Fruit fly (Drosophila melanogaster): Measurements from ENCODE around the gene CG34428.
A peak's percentile ranks its signal among the peaks of the same experiment; 100 is the strongest.

CG34428 gene

dm6 chr3L:13017803-13018324, 43.7 kb upstream of the CG34428 start, which contains the start of the genes mRpL20 and Icmt (continued):
- TF ChIP-seq sob (GFP tag; IDR thresholded peaks at IDR 0.05) (peak; percentile 92), CG7839 (tag; optimal IDR thresholded peaks at IDR 0.05) (peak; percentile 97), CG10267 (tag; optimal IDR thresholded peaks at IDR 0.05) (peak; percentile 77), Taf1 (GFP tag; IDR thresholded peaks at IDR 0.05) (peak; percentile 93), CG4404 (GFP tag; IDR thresholded peaks at IDR 0.05) (peak; percentile 89), Elba2 (GFP tag; optimal IDR thresholded peaks at IDR 0.05) (no peak), abd-A (tag; optimal IDR thresholded peaks at IDR 0.05) (no peak), CG32532 (GFP tag; IDR thresholded peaks at IDR 0.05) (peak; percentile 98), z (GFP tag; IDR thresholded peaks at IDR 0.05) (no peak), her (GFP tag; optimal IDR thresholded peaks at IDR 0.05) (no peak), CG8089 (GFP tag; optimal IDR thresholded peaks at IDR 0.05) (no peak), MESR4 (GFP tag; optimal IDR thresholded peaks at IDR 0.05) (no peak), Vsx1 (GFP tag; optimal IDR thresholded peaks at IDR 0.05) (peak; percentile 77), Xbp1 (GFP tag; optimal IDR thresholded peaks at IDR 0.05) (peak; percentile 93), CG7928 (GFP tag; optimal IDR thresholded peaks at IDR 0.05) (peak; percentile 57), dan (GFP tag; IDR thresholded peaks at IDR 0.05) (peak; percentile 80), peb (GFP tag; IDR thresholded peaks at IDR 0.05) (peak; percentile 93), Hand (GFP tag; optimal IDR thresholded peaks at IDR 0.05) (peak; percentile 83), Sry-β (GFP tag; optimal IDR thresholded peaks at IDR 0.05) (no peak), CG6654 (GFP tag; optimal IDR thresholded peaks at IDR 0.05) (peak; percentile 52), seq (GFP tag; IDR thresholded peaks at IDR 0.05) (peak; percentile 92), CG1647 (GFP tag; optimal IDR thresholded peaks at IDR 0.05) (peak; percentile 36), tna (GFP tag; IDR thresholded peaks at IDR 0.05; ENCODE audit: partially characterized antibody) (peak; percentile 80), repo (GFP tag; optimal IDR thresholded peaks at IDR 0.05) (no peak), Dek (tag; optimal IDR thresholded peaks at IDR 0.05) (peak; percentile 97), CG30020 (tag; optimal IDR thresholded peaks at IDR 0.05) (peak; percentile 71), Asciz (GFP tag; optimal IDR thresholded peaks at IDR 0.05) (peak; percentile 79), NFAT (GFP tag; IDR thresholded peaks at IDR 0.05) (peak; percentile 93), CG3407 (GFP tag; optimal IDR thresholded peaks at IDR 0.05) (peak; percentile 88), CG15514 (GFP tag; optimal IDR thresholded peaks at IDR 0.05) (peak; percentile 74), Usf (GFP tag; optimal IDR thresholded peaks at IDR 0.05) (peak; percentile 85), CG14965 (GFP tag; optimal IDR thresholded peaks at IDR 0.05; ENCODE audit: borderline replicate concordance) (no peak), ssp (GFP tag; IDR thresholded peaks at IDR 0.05) (peak; percentile 92), CkIIα-i1 (GFP tag; IDR thresholded peaks at IDR 0.05) (peak; percentile 55; the same call in 1 of the 2 replicates), gcm2 (GFP tag; optimal IDR thresholded peaks at IDR 0.05) (peak; percentile 62), Meics (GFP tag; optimal IDR thresholded peaks at IDR 0.05) (peak; percentile 85), mirr (GFP tag; optimal IDR thresholded peaks at IDR 0.05) (no peak), dmrt11E (tag; optimal IDR thresholded peaks at IDR 0.05) (peak; percentile 84), row (GFP tag; IDR thresholded peaks at IDR 0.05) (peak; percentile 99), crc (GFP tag; optimal IDR thresholded peaks at IDR 0.05) (no peak), YL-1 (GFP tag; optimal IDR thresholded peaks at IDR 0.05) (peak; percentile 63), CG31365 (tag; optimal IDR thresholded peaks at IDR 0.05) (peak; percentile 1), CG42726 (GFP tag; IDR thresholded peaks at IDR 0.05; ENCODE audit: partially characterized antibody) (no peak), CG4282 (GFP tag; optimal IDR thresholded peaks at IDR 0.05) (no peak), CHES-1-like (GFP tag; optimal IDR thresholded peaks at IDR 0.05) (peak; percentile 19), CG8281 (tag; optimal IDR thresholded peaks at IDR 0.05) (peak; percentile 67), CrebB (tag; optimal IDR thresholded peaks at IDR 0.05) (peak; percentile 90), ewg (GFP tag; optimal IDR thresholded peaks at IDR 0.05) (peak; percentile 83), al (GFP tag; IDR thresholded peaks at IDR 0.05) (peak; percentile 95), Dll (GFP tag; IDR thresholded peaks at IDR 0.05; ENCODE audit: partially characterized antibody) (peak; percentile 81)

Data from whole organism, embryonic.